Fruit fly (Drosophila melanogaster): ENCODE results near the gene Osi23.
A peak's percentile ranks its signal among the peaks of the same experiment; 100 is the strongest.

Gene Osi23

DNA sequence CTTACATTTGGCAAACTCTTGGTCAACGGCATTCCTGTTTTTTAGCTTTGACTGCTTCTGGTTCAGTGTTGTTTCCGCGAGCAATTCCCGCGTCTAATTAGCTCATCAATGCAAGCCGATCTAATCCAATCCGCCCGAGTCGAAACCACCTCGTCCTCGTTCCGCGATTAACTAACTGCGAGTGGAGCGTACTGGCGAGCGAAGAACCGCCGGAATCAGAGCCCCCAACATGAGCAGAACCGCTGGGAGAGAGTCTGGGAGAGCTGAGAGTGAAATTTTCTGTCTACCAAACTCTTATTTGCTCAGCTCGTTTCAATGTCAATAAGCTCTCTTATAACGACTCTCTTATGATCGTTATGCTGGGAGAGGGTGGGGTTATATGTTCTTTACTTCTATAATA lies 5.4 kb upstream of the Osi23 start (continued):
- peak; percentile 78 for TF ChIP-seq CG11723 (GFP tag; optimal IDR thresholded peaks at IDR 0.05)
- no peak for TF ChIP-seq Sin3A (optimal IDR thresholded peaks at IDR 0.05)
- TF ChIP-seq CG1024 (GFP tag; IDR thresholded peaks at IDR 0.05): peak; percentile 90; the same call in 1 of the 2 replicates
- TF ChIP-seq MBD-R2 (GFP tag; IDR thresholded peaks at IDR 0.05): peak; percentile 67; the same call in 1 of the 2 replicates
- peak; percentile 5 for TF ChIP-seq TFAM (GFP tag; optimal IDR thresholded peaks at IDR 0.05)
- TF ChIP-seq Dip3 (GFP tag; optimal IDR thresholded peaks at IDR 0.05): no peak
- peak; percentile 67 for TF ChIP-seq CG12659 (GFP tag; optimal IDR thresholded peaks at IDR 0.05)
- no peak for TF ChIP-seq nerfin-2 (GFP tag; IDR thresholded peaks at IDR 0.05; ENCODE audit: partially characterized antibody)
- TF ChIP-seq CG9727 (GFP tag; optimal IDR thresholded peaks at IDR 0.05): peak; percentile 88
- peak; percentile 75 for TF ChIP-seq ems (GFP tag; optimal IDR thresholded peaks at IDR 0.05)
- TF ChIP-seq Nf-YC (tag; optimal IDR thresholded peaks at IDR 0.05): no peak
- peak; percentile 84 for TF ChIP-seq CG11695 (GFP tag; IDR thresholded peaks at IDR 0.05)
- TF ChIP-seq repo (GFP tag; optimal IDR thresholded peaks at IDR 0.05): peak; percentile 85
- no peak for TF ChIP-seq br (optimal IDR thresholded peaks at IDR 0.05)
- TF ChIP-seq nau (GFP tag; optimal IDR thresholded peaks at IDR 0.05): peak; percentile 89
- TF ChIP-seq CG13123 (GFP tag; optimal IDR thresholded peaks at IDR 0.05): no peak
- TF ChIP-seq ro (GFP tag; IDR thresholded peaks at IDR 0.05): peak; percentile 31; the same call in 1 of the 2 replicates
- TF ChIP-seq bigmax (GFP tag; optimal IDR thresholded peaks at IDR 0.05): peak; percentile 48
- TF ChIP-seq Dip2 (GFP tag; IDR thresholded peaks at IDR 0.05): no peak
- peak; percentile 37 for TF ChIP-seq Myb (GFP tag; optimal IDR thresholded peaks at IDR 0.05)
- peak; percentile 82 for TF ChIP-seq CG4328 (GFP tag; optimal IDR thresholded peaks at IDR 0.05)
- peak; percentile 31; the same call in 1 of the 2 replicates for TF ChIP-seq wor (GFP tag; IDR thresholded peaks at IDR 0.05)
- peak; percentile 42 for TF ChIP-seq en (GFP tag; optimal IDR thresholded peaks at IDR 0.05)
- TF ChIP-seq CG31388 (GFP tag; optimal IDR thresholded peaks at IDR 0.05): peak; percentile 65
- peak; percentile 83 for TF ChIP-seq pho (GFP tag; optimal IDR thresholded peaks at IDR 0.05)
- no peak for TF ChIP-seq sug (tag; optimal IDR thresholded peaks at IDR 0.05)
- peak; percentile 85; the same call in 1 of the 2 replicates for TF ChIP-seq CG11085 (GFP tag; IDR thresholded peaks at IDR 0.05)
- TF ChIP-seq cwo (GFP tag; optimal IDR thresholded peaks at IDR 0.05): peak; percentile 74
- TF ChIP-seq ttk (GFP tag; IDR thresholded peaks at IDR 0.05): peak; percentile 14; the same call in 1 of the 2 replicates
- TF ChIP-seq CG12391 (tag; optimal IDR thresholded peaks at IDR 0.05): no peak
- TF ChIP-seq CG11398 (GFP tag; optimal IDR thresholded peaks at IDR 0.05): peak; percentile 70
- peak; percentile 73 for TF ChIP-seq Atf-2 (GFP tag; optimal IDR thresholded peaks at IDR 0.05)
- TF ChIP-seq h (optimal IDR thresholded peaks at IDR 0.05): no peak
- peak; percentile 89 for TF ChIP-seq CG2875 (GFP tag; optimal IDR thresholded peaks at IDR 0.05)
- TF ChIP-seq pan (optimal IDR thresholded peaks at IDR 0.05): no peak
- TF ChIP-seq pan (GFP tag; optimal IDR thresholded peaks at IDR 0.05 in 1 of 2, IDR thresholded peaks at IDR 0.05 in 1 of 2): peak in 1 of 2 experiments; percentile 86
- no peak for TF ChIP-seq sc (optimal IDR thresholded peaks at IDR 0.05)
- TF ChIP-seq sc (GFP tag; optimal IDR thresholded peaks at IDR 0.05): peak; percentile 83
- TF ChIP-seq CG2889 (GFP tag; IDR thresholded peaks at IDR 0.05): no peak
- TF ChIP-seq CG8388 (GFP tag; optimal IDR thresholded peaks at IDR 0.05): peak; percentile 26
- peak; percentile 79 for TF ChIP-seq Mes4 (GFP tag; optimal IDR thresholded peaks at IDR 0.05)
- TF ChIP-seq hkb (optimal IDR thresholded peaks at IDR 0.05): no peak
- TF ChIP-seq hkb (GFP tag; IDR thresholded peaks at IDR 0.05): peak; percentile 93
- peak; percentile 35; the same call in 1 of the 2 replicates for TF ChIP-seq ssp (GFP tag; IDR thresholded peaks at IDR 0.05)
- peak; percentile 67 for TF ChIP-seq CG12769 (tag; optimal IDR thresholded peaks at IDR 0.05)
- peak; percentile 90 for TF ChIP-seq rib (GFP tag; IDR thresholded peaks at IDR 0.05)
- TF ChIP-seq CG6654 (GFP tag; optimal IDR thresholded peaks at IDR 0.05): peak; percentile 22
- no peak for TF ChIP-seq dan (GFP tag; IDR thresholded peaks at IDR 0.05)
- no peak for TF ChIP-seq zf30C (GFP tag; optimal IDR thresholded peaks at IDR 0.05)
- no peak for TF ChIP-seq lov (optimal IDR thresholded peaks at IDR 0.05)
- peak; percentile 90 for TF ChIP-seq lov (GFP tag; IDR thresholded peaks at IDR 0.05)
- TF ChIP-seq psq (GFP tag; optimal IDR thresholded peaks at IDR 0.05): peak; percentile 51
- TF ChIP-seq slou (GFP tag; optimal IDR thresholded peaks at IDR 0.05): no peak
- no peak for TF ChIP-seq twi (tag; optimal IDR thresholded peaks at IDR 0.05)

Measured in whole organism, embryonic.